ENCODE assay signal across 2 worm cellular contexts in the genomic region with DNA sequence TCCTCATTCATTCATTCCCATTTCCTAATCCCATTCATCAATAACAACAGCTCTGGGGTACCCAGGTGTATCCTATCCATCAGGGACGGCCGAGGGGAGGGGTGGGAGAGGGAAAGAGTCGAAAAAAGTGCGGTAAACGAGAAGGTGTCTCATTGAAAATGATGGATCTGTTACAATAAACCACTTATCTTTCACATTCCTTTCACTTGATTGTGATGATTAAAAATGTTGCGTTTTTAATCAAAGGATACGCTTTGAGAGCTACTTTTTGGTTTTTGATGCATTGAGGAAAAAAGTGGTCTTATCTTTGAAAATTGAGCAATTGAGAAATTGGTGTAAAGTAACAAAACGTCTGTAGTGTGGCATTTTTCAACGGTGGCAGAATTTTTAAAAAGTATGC.
TF ChIP-seq lines count a peak whose summit lies in the region.

No protein-coding gene starts in this region.

TF ChIP-seq in whole organism, L1 larva, 84 proteins besides CTCF, POLR2A, EP300 and RAD21:
- TF ChIP-seq lsy-2 (tag; optimal IDR thresholded peaks at IDR 0.05; lab: Kevin White, UChicago), result no peak
- peak; percentile 22 for TF ChIP-seq rnt-1 (tag; optimal IDR thresholded peaks at IDR 0.05; lab: Kevin White, UChicago)
- no peak for TF ChIP-seq Y116A8C.19 (tag; optimal IDR thresholded peaks at IDR 0.05; lab: Kevin White, UChicago; ENCODE audit: borderline replicate concordance)
- no peak for TF ChIP-seq aly-2 (tag; optimal IDR thresholded peaks at IDR 0.05; lab: Kevin White, UChicago)
- no peak for TF ChIP-seq C04F5.9 (tag; optimal IDR thresholded peaks at IDR 0.05; lab: Kevin White, UChicago)
- TF ChIP-seq vab-15 (tag; optimal IDR thresholded peaks at IDR 0.05; lab: Kevin White, UChicago), result no peak
- TF ChIP-seq lin-14 (GFP tag; optimal IDR thresholded peaks at IDR 0.05; lab: Kevin White, UChicago), result peak; percentile 26
- TF ChIP-seq efl-3 (GFP tag; optimal IDR thresholded peaks at IDR 0.05; lab: Kevin White, UChicago), result no peak
- no peak for TF ChIP-seq pqm-1 (tag; optimal IDR thresholded peaks at IDR 0.05; lab: Kevin White, UChicago)
- no peak for TF ChIP-seq sptf-1 (tag; optimal IDR thresholded peaks at IDR 0.05; lab: Kevin White, UChicago)

TF ChIP-seq in whole organism, mixed stage, embryonic, 35 proteins besides CTCF, POLR2A, EP300 and RAD21:
- TF ChIP-seq unc-39 (tag; optimal IDR thresholded peaks at IDR 0.05; lab: Kevin White, UChicago), result no peak
- TF ChIP-seq pha-4 (tag; optimal IDR thresholded peaks at IDR 0.05; lab: Kevin White, UChicago), result no peak
- no peak for TF ChIP-seq M03D4.4 (tag; optimal IDR thresholded peaks at IDR 0.05; lab: Kevin White, UChicago)
- TF ChIP-seq cnd-1 (tag; optimal IDR thresholded peaks at IDR 0.05; lab: Kevin White, UChicago), result no peak
- TF ChIP-seq lin-32 (GFP tag; optimal IDR thresholded peaks at IDR 0.05; lab: Kevin White, UChicago), result no peak
- TF ChIP-seq tbx-8 (GFP tag; optimal IDR thresholded peaks at IDR 0.05; lab: Kevin White, UChicago), result no peak
- no peak for TF ChIP-seq mep-1 (tag; optimal IDR thresholded peaks at IDR 0.05; lab: Kevin White, UChicago)
- TF ChIP-seq drap-1 (GFP tag; optimal IDR thresholded peaks at IDR 0.05; lab: Kevin White, UChicago), result no peak
- peak; percentile 4 for TF ChIP-seq hlh-1 (tag; optimal IDR thresholded peaks at IDR 0.05; lab: Kevin White, UChicago)
- TF ChIP-seq blmp-1 (tag; optimal IDR thresholded peaks at IDR 0.05; lab: Kevin White, UChicago), result no peak
- TF ChIP-seq zip-8 (tag; optimal IDR thresholded peaks at IDR 0.05; lab: Kevin White, UChicago), result no peak
- TF ChIP-seq nhr-28 (tag; optimal IDR thresholded peaks at IDR 0.05; lab: Kevin White, UChicago), result no peak
- peak; percentile 67 for TF ChIP-seq unc-62 (GFP tag; optimal IDR thresholded peaks at IDR 0.05; lab: Kevin White, UChicago)
- TF ChIP-seq nhr-237 (tag; optimal IDR thresholded peaks at IDR 0.05; lab: Kevin White, UChicago), result no peak
- TF ChIP-seq lin-13 (tag; optimal IDR thresholded peaks at IDR 0.05; lab: Kevin White, UChicago), result no peak
- TF ChIP-seq snpc-4 (tag; optimal IDR thresholded peaks at IDR 0.05; lab: Kevin White, UChicago), result no peak
